Worm (Caenorhabditis elegans): ENCODE data around the gene M03E7.1.
A peak's percentile ranks its signal among the peaks of the same experiment; 100 is the strongest.

M03E7.1 gene

ce11 chrV:5591887-5592286 lies 29.6 kb upstream of the M03E7.1 start (continued):
- TF ChIP-seq ceh-100 (GFP tag; IDR thresholded peaks at IDR 0.05) (peak; percentile 50; the same call in 1 of the 2 replicates), sdz-38 (tag; optimal IDR thresholded peaks at IDR 0.05) (no peak), nhr-80 (tag; optimal IDR thresholded peaks at IDR 0.05) (no peak), lsy-27 (tag; optimal IDR thresholded peaks at IDR 0.05; ENCODE audit: borderline replicate concordance, insufficient read depth) (no peak), hmg-20 (GFP tag; IDR thresholded peaks at IDR 0.05) (no peak), ztf-3 (GFP tag; optimal IDR thresholded peaks at IDR 0.05) (no peak), egl-44 (GFP tag; IDR thresholded peaks at IDR 0.05) (no peak), tlf-1 (GFP tag; optimal IDR thresholded peaks at IDR 0.05) (no peak), F23B12.7 (tag; optimal IDR thresholded peaks at IDR 0.05; ENCODE audit: insufficient read depth) (no peak), fkh-3 (tag; optimal IDR thresholded peaks at IDR 0.05) (peak; percentile 69), snpc-4 (GFP tag; optimal IDR thresholded peaks at IDR 0.05) (no peak), snpc-4 (tag; optimal IDR thresholded peaks at IDR 0.05) (peak in 2 of 4 experiments; percentile 13 to 34), nhr-120 (GFP tag; IDR thresholded peaks at IDR 0.05) (0 out of 2 replicates have a peak, but pooled peaks have one; percentile 54), him-1 (tag; optimal IDR thresholded peaks at IDR 0.05) (peak; percentile 52), unc-130 (GFP tag; optimal IDR thresholded peaks at IDR 0.05) (peak; percentile 13), gei-17 (GFP tag; optimal IDR thresholded peaks at IDR 0.05) (no peak), F52B5.7 (tag; optimal IDR thresholded peaks at IDR 0.05) (peak; percentile 71), snpc-3.4 (tag; optimal IDR thresholded peaks at IDR 0.05) (peak; percentile 77), madf-6 (GFP tag; IDR thresholded peaks at IDR 0.05) (peak; percentile 77), repo-1 (tag; optimal IDR thresholded peaks at IDR 0.05) (peak; percentile 29), nhr-90 (tag; optimal IDR thresholded peaks at IDR 0.05) (peak; percentile 60), ztf-22 (GFP tag; optimal IDR thresholded peaks at IDR 0.05) (no peak), madf-8 (GFP tag; conservative IDR thresholded peaks at IDR 0.05) (no peak), akir-1 (GFP tag; optimal IDR thresholded peaks at IDR 0.05) (no peak), F57C9.4 (tag; optimal IDR thresholded peaks at IDR 0.05) (no peak), mxl-1 (tag; optimal IDR thresholded peaks at IDR 0.05) (peak; percentile 75), ztf-6 (GFP tag; IDR thresholded peaks at IDR 0.05) (no peak), rcor-1 (GFP tag; IDR thresholded peaks at IDR 0.05) (peak; percentile 51), K12H6.12 (tag; optimal IDR thresholded peaks at IDR 0.05) (no peak), dox-1 (GFP tag; IDR thresholded peaks at IDR 0.05) (0 out of 2 replicates have a peak, but pooled peaks have one; percentile 30), F22D6.2 (tag; optimal IDR thresholded peaks at IDR 0.05) (no peak), F57A8.1 (GFP tag; optimal IDR thresholded peaks at IDR 0.05) (peak; percentile 53), aptf-2 (GFP tag; conservative IDR thresholded peaks at IDR 0.05) (0 out of 2 replicates have a peak, but pooled peaks have one; percentile 10), die-1 (tag; optimal IDR thresholded peaks at IDR 0.05) (peak; percentile 70), dpff-1 (tag; optimal IDR thresholded peaks at IDR 0.05) (peak; percentile 28), lsl-1 (GFP tag; optimal IDR thresholded peaks at IDR 0.05) (peak; percentile 53), Y53G8AR.9 (GFP tag; conservative IDR thresholded peaks at IDR 0.05) (no peak; the same call in 1 of the 2 replicates), ceh-58 (GFP tag; IDR thresholded peaks at IDR 0.05) (no peak), hrde-1 (tag; optimal IDR thresholded peaks at IDR 0.05; ENCODE audit: borderline replicate concordance) (peak; percentile 62), mcd-1 (GFP tag; IDR thresholded peaks at IDR 0.05) (no peak), tbx-9 (tag; optimal IDR thresholded peaks at IDR 0.05; ENCODE audit: borderline replicate concordance) (no peak), ceh-27 (GFP tag; optimal IDR thresholded peaks at IDR 0.05) (no peak), nfyb-1 (GFP tag; IDR thresholded peaks at IDR 0.05) (peak; percentile 48; the same call in 1 of the 2 replicates), F49E8.2 (tag; optimal IDR thresholded peaks at IDR 0.05; ENCODE audit: insufficient read depth) (peak; percentile 44), nhr-179 (tag; optimal IDR thresholded peaks at IDR 0.05) (no peak), lin-54 (GFP tag; optimal IDR thresholded peaks at IDR 0.05) (peak; percentile 56), madf-10 (tag; optimal IDR thresholded peaks at IDR 0.05) (no peak), ceh-91 (GFP tag; IDR thresholded peaks at IDR 0.05) (peak; percentile 29; the same call in 1 of the 2 replicates)
